Fruit fly (Drosophila melanogaster) whole organism, prepupa: ENCODE results near the gene CG31178.

Experiments
- Blimp-1 ChIP-seq: fragments of 200-800 bp; sonication (Bioruptor generic); optimal IDR thresholded peaks from 3 replicates; lab custom pipeline; 2017; ENCODE audit warnings: missing biosample characterization, missing genetic modification characterization, mild to moderate bottlenecking, moderate library complexity, missing genetic modification reagents
- CG10631 ChIP-seq: fragments of 200-800 bp; sonication (Bioruptor generic); optimal IDR thresholded peaks from 2 replicates; lab custom pipeline; 2016; ENCODE audit warnings: missing biosample characterization, missing genetic modification characterization
- CG10669 ChIP-seq: fragments of 200-800 bp; sonication (Bioruptor generic); optimal IDR thresholded peaks from 3 replicates; lab custom pipeline; 2018; ENCODE audit warnings: missing biosample characterization, mild to moderate bottlenecking, missing genetic modification characterization, moderate library complexity
- CG11762 ChIP-seq: fragments of 200-800 bp; sonication (Bioruptor generic); optimal IDR thresholded peaks from 3 replicates; lab custom pipeline; 2016; ENCODE audit warnings: missing biosample characterization, missing genetic modification characterization; ENCODE audit not compliant: insufficient read depth
- CG11902 ChIP-seq: fragments of 200-800 bp; sonication (Bioruptor generic); optimal IDR thresholded peaks from 3 replicates; lab custom pipeline; 2016; ENCODE audit warnings: missing biosample characterization, missing genetic modification characterization
- CG1621 ChIP-seq: fragments of 200-800 bp; sonication (Bioruptor generic); optimal IDR thresholded peaks from 3 replicates; lab custom pipeline; 2018; ENCODE audit warnings: missing biosample characterization, mild to moderate bottlenecking, missing genetic modification characterization
- CG16779 ChIP-seq: fragments of 200-800 bp; sonication (Bioruptor generic); optimal IDR thresholded peaks from 3 replicates; lab custom pipeline; 2017; ENCODE audit warnings: missing biosample characterization, mild to moderate bottlenecking, missing genetic modification characterization
- CG3032 ChIP-seq: fragments of 200-800 bp; optimal IDR thresholded peaks from 2 replicates; lab custom pipeline; 2019; ENCODE audit warnings: missing biosample characterization, mild to moderate bottlenecking, missing genetic modification characterization, moderate library complexity
- CG32006 ChIP-seq: fragments of 200-800 bp; sonication (Bioruptor generic); optimal IDR thresholded peaks from 3 replicates; lab custom pipeline; 2017; ENCODE audit warnings: missing biosample characterization, mild to moderate bottlenecking, missing genetic modification characterization
- CG34406 ChIP-seq: fragments of 200-800 bp; sonication (Bioruptor generic); optimal IDR thresholded peaks from 3 replicates; lab custom pipeline; 2016; ENCODE audit warnings: missing biosample characterization, missing genetic modification characterization
- CG6163 ChIP-seq: fragments of 200-800 bp; sonication (Bioruptor generic); IDR thresholded peaks from 3 replicates; pipeline ENCODE4 v1.3.6; 2022; ENCODE audit warnings: missing biosample characterization, missing genetic modification characterization
- CG6808 ChIP-seq: fragments of 200-800 bp; sonication (Bioruptor generic); optimal IDR thresholded peaks from 3 replicates; lab custom pipeline; 2017; ENCODE audit warnings: missing biosample characterization, missing genetic modification characterization, mild to moderate bottlenecking, moderate library complexity, missing genetic modification reagents
- CG6854 ChIP-seq: fragments of 200-800 bp; sonication (Bioruptor generic); optimal IDR thresholded peaks from 2 replicates; lab custom pipeline; 2017; ENCODE audit warnings: missing biosample characterization, mild to moderate bottlenecking, missing genetic modification characterization
- CG7368 ChIP-seq: fragments of 200-800 bp; sonication (Bioruptor generic); optimal IDR thresholded peaks from 3 replicates; lab custom pipeline; 2016; ENCODE audit warnings: missing biosample characterization, missing genetic modification characterization
- CG8319 ChIP-seq: fragments of 200-800 bp; sonication (Bioruptor generic); optimal IDR thresholded peaks from 3 replicates; lab custom pipeline; 2016; ENCODE audit warnings: missing biosample characterization, missing genetic modification characterization
- CG8632 ChIP-seq: fragments of 200-800 bp; sonication (Bioruptor generic); optimal IDR thresholded peaks from 3 replicates; lab custom pipeline; 2016; ENCODE audit warnings: missing biosample characterization, missing genetic modification characterization
- CG9139 ChIP-seq: fragments of 200-800 bp; sonication (Bioruptor generic); optimal IDR thresholded peaks from 3 replicates; lab custom pipeline; 2017; ENCODE audit warnings: missing biosample characterization, mild to moderate bottlenecking, missing genetic modification characterization
- Eip75B ChIP-seq: fragments of 200-800 bp; sonication (Bioruptor generic); optimal IDR thresholded peaks from 3 replicates; lab custom pipeline; 2016; ENCODE audit warnings: missing biosample characterization, missing genetic modification characterization
- Eip78C ChIP-seq: fragments of 200-800 bp; sonication (Bioruptor generic); peaks from one replicate; lab custom pipeline; 2016; ENCODE audit warnings: missing biosample characterization, missing genetic modification characterization
- Eip93F ChIP-seq: fragments of 200-800 bp; sonication (Bioruptor generic); optimal IDR thresholded peaks from 2 replicates; lab custom pipeline; 2016; ENCODE audit warnings: missing biosample characterization, mild to moderate bottlenecking, missing genetic modification characterization
- Ets96B ChIP-seq: fragments of 200-800 bp; optimal IDR thresholded peaks from 2 replicates; lab custom pipeline; 2019; ENCODE audit warnings: missing biosample characterization, mild to moderate bottlenecking, missing genetic modification characterization, moderate library complexity
- Gug ChIP-seq: fragments of 200-800 bp; sonication (Bioruptor generic); IDR thresholded peaks from 2 replicates; pipeline ENCODE4 v1.3.6; 2022; ENCODE audit warnings: missing biosample characterization, missing genetic modification characterization
- Hr38 ChIP-seq: sonication (Bioruptor generic); optimal IDR thresholded peaks from 2 replicates; lab custom pipeline; 2016; ENCODE audit warnings: missing biosample characterization, missing genetic modification characterization
- Hr39 ChIP-seq: fragments of 200-800 bp; sonication (Bioruptor generic); optimal IDR thresholded peaks from 2 replicates; lab custom pipeline; 2016; ENCODE audit warnings: missing biosample characterization, missing genetic modification characterization
- Hr4 ChIP-seq: fragments of 200-800 bp; sonication (Bioruptor generic); optimal IDR thresholded peaks from 3 replicates; lab custom pipeline; 2016; ENCODE audit warnings: missing biosample characterization, missing genetic modification characterization
- Lpt ChIP-seq: fragments of 200-800 bp; sonication (Bioruptor generic); optimal IDR thresholded peaks from 3 replicates; lab custom pipeline; 2016; ENCODE audit warnings: missing biosample characterization, missing genetic modification characterization
- Met ChIP-seq: fragments of 200-800 bp; sonication (Bioruptor generic); optimal IDR thresholded peaks from 3 replicates; lab custom pipeline; 2016; ENCODE audit warnings: missing biosample characterization, missing genetic modification characterization
- OdsH ChIP-seq: fragments of 200-800 bp; sonication (Bioruptor generic); optimal IDR thresholded peaks from 3 replicates; lab custom pipeline; 2016; ENCODE audit warnings: missing biosample characterization, missing genetic modification characterization
- Smox ChIP-seq: fragments of 200-800 bp; sonication (Bioruptor generic); optimal IDR thresholded peaks from 3 replicates; lab custom pipeline; 2016; ENCODE audit warnings: missing biosample characterization, missing genetic modification characterization
- Sox102F ChIP-seq: fragments of 200-800 bp; sonication (Bioruptor generic); optimal IDR thresholded peaks from 2 replicates; lab custom pipeline; 2016; ENCODE audit warnings: missing biosample characterization, mild to moderate bottlenecking, missing genetic modification characterization
- Sox14 ChIP-seq: fragments of 200-800 bp; sonication (Bioruptor generic); optimal IDR thresholded peaks from 3 replicates; lab custom pipeline; 2016; ENCODE audit warnings: missing biosample characterization, missing genetic modification characterization
- acj6 ChIP-seq: fragments of 200-800 bp; sonication (Bioruptor generic); optimal IDR thresholded peaks from 3 replicates; lab custom pipeline; 2016; ENCODE audit warnings: missing biosample characterization, missing genetic modification characterization
- cyc ChIP-seq: fragments of 200-800 bp; sonication (Bioruptor generic); optimal IDR thresholded peaks from 3 replicates; lab custom pipeline; 2016; ENCODE audit warnings: missing biosample characterization, missing genetic modification characterization
- dac ChIP-seq: fragments of 200-800 bp; sonication (Bioruptor generic); optimal IDR thresholded peaks from 2 replicates; lab custom pipeline; 2017; ENCODE audit warnings: missing biosample characterization, mild to moderate bottlenecking, missing genetic modification characterization
- dsx ChIP-seq: fragments of 200-800 bp; optimal IDR thresholded peaks from 3 replicates; lab custom pipeline; 2019; ENCODE audit warnings: missing biosample characterization, mild to moderate bottlenecking, missing genetic modification characterization, moderate library complexity; ENCODE audit not compliant: poor library complexity, severe bottlenecking
- esn ChIP-seq: fragments of 200-800 bp; sonication (Bioruptor generic); optimal IDR thresholded peaks from 2 replicates; lab custom pipeline; 2016; ENCODE audit warnings: missing biosample characterization, mild to moderate bottlenecking, missing genetic modification characterization, moderate library complexity
- fd59A ChIP-seq: fragments of 200-800 bp; sonication (Bioruptor generic); optimal IDR thresholded peaks from 2 replicates; lab custom pipeline; 2017; ENCODE audit warnings: missing biosample characterization, mild to moderate bottlenecking, missing genetic modification characterization, missing genetic modification reagents
- fd85E ChIP-seq: fragments of 200-800 bp; sonication (Bioruptor generic); optimal IDR thresholded peaks from 3 replicates; lab custom pipeline; 2016; ENCODE audit warnings: missing biosample characterization, missing genetic modification characterization
- fkh ChIP-seq: fragments of 200-800 bp; sonication (Bioruptor generic); optimal IDR thresholded peaks from 3 replicates; lab custom pipeline; 2017; ENCODE audit warnings: missing biosample characterization, mild to moderate bottlenecking, missing genetic modification characterization, moderate library complexity
- lz ChIP-seq: fragments of 200-800 bp; sonication (Bioruptor generic); optimal IDR thresholded peaks from 3 replicates; lab custom pipeline; 2016; ENCODE audit warnings: missing biosample characterization, missing genetic modification characterization
- net ChIP-seq: fragments of 200-800 bp; sonication (Bioruptor generic); optimal IDR thresholded peaks from 3 replicates; lab custom pipeline; 2016; ENCODE audit warnings: missing biosample characterization, missing genetic modification characterization
- pdm3 ChIP-seq: fragments of 200-800 bp; sonication (Bioruptor generic); optimal IDR thresholded peaks from 3 replicates; lab custom pipeline; 2016; ENCODE audit warnings: missing biosample characterization, missing genetic modification characterization
- spab ChIP-seq: fragments of 200-800 bp; sonication (Bioruptor generic); optimal IDR thresholded peaks from 2 replicates; lab custom pipeline; 2017; ENCODE audit warnings: missing biosample characterization, mild to moderate bottlenecking, missing genetic modification characterization, missing genetic modification reagents
- ss ChIP-seq, 2 experiments: fragments of 200-800 bp; sonication (Bioruptor generic); optimal IDR thresholded peaks; 2 replicates in 1 of 2; 3 replicates in 1 of 2; lab custom pipeline; 2017 to 2018; ENCODE audit warnings: mild to moderate bottlenecking in 2 of 2, missing biosample characterization in 2 of 2, missing genetic modification characterization in 2 of 2, moderate library complexity in 1 of 2
- svp ChIP-seq: fragments of 200-800 bp; sonication (Bioruptor generic); peaks from one replicate; lab custom pipeline; 2016; ENCODE audit warnings: missing biosample characterization, missing genetic modification characterization
- topi ChIP-seq: fragments of 200-800 bp; sonication (Bioruptor generic); optimal IDR thresholded peaks from 3 replicates; lab custom pipeline; 2016; ENCODE audit warnings: missing biosample characterization, missing genetic modification characterization
- vri ChIP-seq: fragments of 200-800 bp; sonication (Bioruptor generic); optimal IDR thresholded peaks from 3 replicates; lab custom pipeline; 2016; ENCODE audit warnings: missing biosample characterization, mild to moderate bottlenecking, missing genetic modification characterization

Gene CG31178

dm6 chr3R:21859509-21859908 is 14.0 kb upstream of the CG31178 start (continued):
- peak; percentile 92 for TF ChIP-seq CG8632
- peak; percentile 85 for TF ChIP-seq dsx (GFP tag; lab: Kevin White, UChicago)
- peak; percentile 91 for TF ChIP-seq vri (GFP tag; lab: Kevin White, UChicago)
- TF ChIP-seq lz (GFP tag; lab: Kevin White, UChicago) = peak; percentile 96
- TF ChIP-seq Hr38 = no peak
- peak; percentile 92 for TF ChIP-seq acj6 (GFP tag; lab: Kevin White, UChicago)
- TF ChIP-seq pdm3 (GFP tag; lab: Kevin White, UChicago) = peak; percentile 93
- TF ChIP-seq CG3032 (tag; lab: Kevin White, UChicago) = peak; percentile 82
- peak; percentile 83 for TF ChIP-seq CG11902
- TF ChIP-seq CG6808 (GFP tag; lab: Kevin White, UChicago) = peak; percentile 71
- TF ChIP-seq Hr39 (GFP tag; lab: Kevin White, UChicago) = peak; percentile 96
- peak; percentile 96 for TF ChIP-seq Sox102F
- peak; percentile 98 for TF ChIP-seq esn (GFP tag; lab: Kevin White, UChicago)
- peak; percentile 77 for TF ChIP-seq CG1621
- TF ChIP-seq CG7368 = peak; percentile 81
- TF ChIP-seq Sox14 (GFP tag; lab: Kevin White, UChicago) = peak; percentile 93
- TF ChIP-seq Blimp-1 (GFP tag; lab: Kevin White, UChicago) = peak; percentile 80
- peak; percentile 68 for TF ChIP-seq CG11762 (GFP tag; lab: Kevin White, UChicago)
- peak; percentile 75 for TF ChIP-seq CG10669 (GFP tag; lab: Kevin White, UChicago)
- peak; percentile 92 for TF ChIP-seq OdsH
- TF ChIP-seq Met (GFP tag; lab: Kevin White, UChicago) = peak; percentile 97
- peak; percentile 78 for TF ChIP-seq Ets96B (tag; lab: Kevin White, UChicago)

- TF ChIP-seq Sox14 (GFP tag; lab: Kevin White, UChicago) (peak; percentile 13), Ets96B (tag; lab: Kevin White, UChicago) (no peak), cyc (no peak), OdsH (peak; percentile 80), Eip93F (GFP tag; lab: Kevin White, UChicago) (no peak), Hr4 (peak; percentile 96), Gug (GFP tag; lab: Robert Waterston, UW) (peak; percentile 84), pdm3 (GFP tag; lab: Kevin White, UChicago) (peak; percentile 71), CG34406 (GFP tag; lab: Kevin White, UChicago) (peak; percentile 13), Sox102F (peak; percentile 21), CG10669 (GFP tag; lab: Kevin White, UChicago) (no peak), Eip78C (peak; percentile 89), topi (no peak), svp (GFP tag; lab: Kevin White, UChicago) (no peak), CG6808 (GFP tag; lab: Kevin White, UChicago) (no peak), Lpt (GFP tag; lab: Kevin White, UChicago) (peak; percentile 88), fd59A (GFP tag; lab: Kevin White, UChicago) (no peak), CG8319 (peak; percentile 63), CG7368 (peak; percentile 32), fkh (GFP tag; lab: Kevin White, UChicago) (no peak), CG16779 (tag; lab: Kevin White, UChicago) (peak; percentile 61), net (GFP tag; lab: Kevin White, UChicago) (peak; percentile 80), Smox (GFP tag; lab: Kevin White, UChicago) (peak; percentile 13), Eip75B (GFP tag; lab: Kevin White, UChicago) (peak; percentile 63), dac (GFP tag; lab: Kevin White, UChicago) (peak; percentile 96), Blimp-1 (GFP tag; lab: Kevin White, UChicago) (no peak), CG1621 (no peak), CG32006 (GFP tag; lab: Kevin White, UChicago) (peak; percentile 97), Hr39 (GFP tag; lab: Kevin White, UChicago) (no peak), CG6163 (GFP tag; lab: Robert Waterston, UW) (peak; percentile 88), acj6 (GFP tag; lab: Kevin White, UChicago) (peak; percentile 43), fd85E (GFP tag; lab: Kevin White, UChicago) (no peak), ss (GFP tag; optimal IDR thresholded peaks at IDR 0.05; lab: Kevin White, UChicago) (no peak), CG9139 (GFP tag; lab: Kevin White, UChicago) (no peak), spab (peak; percentile 13), CG6854 (no peak), CG10631 (GFP tag; lab: Kevin White, UChicago) (peak; percentile 54)
These were observed 11.2 kb upstream of the CG31178 start for dm6 chr3R:21862137-21862850.
